Worm (Caenorhabditis elegans): ENCODE results near the gene srz-96.

Gene srz-96

ce11 chrV:17248915-17249314, 49.9 kb downstream of the srz-96 start, which contains the start of gene clec-243:
Gene clec-243 (minus strand): TSS chrV:17249015.
- no peak for TF ChIP-seq snu-23 (GFP tag; optimal IDR thresholded peaks at IDR 0.05)
- TF ChIP-seq hpl-2 (GFP tag; optimal IDR thresholded peaks at IDR 0.05) = no peak
- TF ChIP-seq unc-86 (tag; optimal IDR thresholded peaks at IDR 0.05) = no peak
- no peak for TF ChIP-seq nhr-76 (tag; optimal IDR thresholded peaks at IDR 0.05)
- TF ChIP-seq ceh-63 (GFP tag; optimal IDR thresholded peaks at IDR 0.05) = no peak
- no peak for TF ChIP-seq lin-13 (GFP tag; optimal IDR thresholded peaks at IDR 0.05)
- TF ChIP-seq rnt-1 (tag; optimal IDR thresholded peaks at IDR 0.05) = no peak
- TF ChIP-seq xbp-1 (tag; optimal IDR thresholded peaks at IDR 0.05) = no peak
- TF ChIP-seq ceh-82 (tag; optimal IDR thresholded peaks at IDR 0.05) = no peak
- TF ChIP-seq ceh-90 (tag; optimal IDR thresholded peaks at IDR 0.05) = no peak
- no peak for TF ChIP-seq ama-1 (optimal IDR thresholded peaks at IDR 0.05)
- TF ChIP-seq mab-9 (GFP tag; IDR thresholded peaks at IDR 0.05) = no peak
- TF ChIP-seq skn-1 (tag; optimal IDR thresholded peaks at IDR 0.05) = no peak
- no peak for TF ChIP-seq sup-37 (GFP tag; optimal IDR thresholded peaks at IDR 0.05)
- TF ChIP-seq tlp-1 (tag; optimal IDR thresholded peaks at IDR 0.05) = no peak
- no peak for TF ChIP-seq unc-62 (GFP tag; optimal IDR thresholded peaks at IDR 0.05)
